Worm (Caenorhabditis elegans): ENCODE measurements around the gene T05A7.11.

Gene T05A7.11

ce11 chrII:4626606-4627005, 38.7 kb downstream of the T05A7.11 start, which contains the start of gene F35D11.1:
Gene F35D11.1 (plus strand): TSS chrII:4626906.
- TF ChIP-seq snpc-4 (tag; optimal IDR thresholded peaks at IDR 0.05) (no peak), lin-32 (GFP tag; optimal IDR thresholded peaks at IDR 0.05) (no peak), ceh-43 (GFP tag; optimal IDR thresholded peaks at IDR 0.05) (no peak), ceh-83 (GFP tag; optimal IDR thresholded peaks at IDR 0.05) (no peak), nhr-237 (tag; optimal IDR thresholded peaks at IDR 0.05) (no peak), nhr-12 (tag; optimal IDR thresholded peaks at IDR 0.05) (no peak), blmp-1 (tag; optimal IDR thresholded peaks at IDR 0.05) (no peak), tbx-8 (GFP tag; optimal IDR thresholded peaks at IDR 0.05) (no peak), unc-62 (GFP tag; optimal IDR thresholded peaks at IDR 0.05) (no peak), bed-3 (GFP tag; optimal IDR thresholded peaks at IDR 0.05) (no peak), nhr-2 (tag; optimal IDR thresholded peaks at IDR 0.05) (no peak), sptf-1 (tag; optimal IDR thresholded peaks at IDR 0.05) (no peak), nhr-76 (tag; optimal IDR thresholded peaks at IDR 0.05) (no peak)

ce11 chrII:4621650-4622049, 43.6 kb downstream of the T05A7.11 start, which contains the start of gene clec-139:
Gene clec-139 (minus strand): TSS chrII:4621750.
- TF ChIP-seq hlh-1 (tag; optimal IDR thresholded peaks at IDR 0.05): no peak
- no peak for TF ChIP-seq ceh-83 (GFP tag; optimal IDR thresholded peaks at IDR 0.05)
- TF ChIP-seq unc-120 (tag; optimal IDR thresholded peaks at IDR 0.05; ENCODE audit: poor library complexity, severe bottlenecking): no peak
- no peak for TF ChIP-seq ztf-11 (tag; optimal IDR thresholded peaks at IDR 0.05)
- TF ChIP-seq M03D4.4 (tag; optimal IDR thresholded peaks at IDR 0.05): no peak
- TF ChIP-seq sem-2 (GFP tag; optimal IDR thresholded peaks at IDR 0.05): no peak
- no peak for TF ChIP-seq unc-39 (tag; optimal IDR thresholded peaks at IDR 0.05)
- no peak for TF ChIP-seq snpc-4 (tag; optimal IDR thresholded peaks at IDR 0.05)
- TF ChIP-seq nhr-12 (tag; optimal IDR thresholded peaks at IDR 0.05): no peak
- TF ChIP-seq cnd-1 (tag; optimal IDR thresholded peaks at IDR 0.05): no peak
- TF ChIP-seq tbx-8 (GFP tag; optimal IDR thresholded peaks at IDR 0.05): no peak
- TF ChIP-seq drap-1 (GFP tag; optimal IDR thresholded peaks at IDR 0.05): no peak
- no peak for TF ChIP-seq zip-8 (tag; optimal IDR thresholded peaks at IDR 0.05)
- TF ChIP-seq pha-4 (tag; optimal IDR thresholded peaks at IDR 0.05): no peak

ce11 chrII:4619700-4620099, 45.6 kb downstream of the T05A7.11 start, which contains the start of gene clec-138:
Gene clec-138 (minus strand): TSS chrII:4619800.
- TF ChIP-seq nhr-237 (tag; optimal IDR thresholded peaks at IDR 0.05) (no peak), ceh-83 (GFP tag; optimal IDR thresholded peaks at IDR 0.05) (no peak), pha-4 (tag; optimal IDR thresholded peaks at IDR 0.05) (no peak), ztf-11 (tag; optimal IDR thresholded peaks at IDR 0.05) (no peak), unc-62 (GFP tag; optimal IDR thresholded peaks at IDR 0.05) (no peak), mab-5 (tag; optimal IDR thresholded peaks at IDR 0.05) (no peak), unc-39 (tag; optimal IDR thresholded peaks at IDR 0.05) (no peak), ham-2 (GFP tag; optimal IDR thresholded peaks at IDR 0.05) (no peak), sem-2 (GFP tag; optimal IDR thresholded peaks at IDR 0.05) (no peak), sptf-1 (tag; optimal IDR thresholded peaks at IDR 0.05) (no peak), ces-1 (GFP tag; optimal IDR thresholded peaks at IDR 0.05) (no peak), cnd-1 (tag; optimal IDR thresholded peaks at IDR 0.05) (no peak), nhr-12 (tag; optimal IDR thresholded peaks at IDR 0.05) (no peak), blmp-1 (tag; optimal IDR thresholded peaks at IDR 0.05) (no peak), M03D4.4 (tag; optimal IDR thresholded peaks at IDR 0.05) (no peak), nhr-28 (tag; optimal IDR thresholded peaks at IDR 0.05) (no peak), mls-2 (tag; optimal IDR thresholded peaks at IDR 0.05) (no peak), bed-3 (GFP tag; optimal IDR thresholded peaks at IDR 0.05) (no peak), mep-1 (tag; optimal IDR thresholded peaks at IDR 0.05) (no peak), drap-1 (GFP tag; optimal IDR thresholded peaks at IDR 0.05) (no peak)

- TF ChIP-seq lin-13 (tag; optimal IDR thresholded peaks at IDR 0.05) (no peak), ceh-39 (tag; optimal IDR thresholded peaks at IDR 0.05) (no peak), lin-32 (GFP tag; optimal IDR thresholded peaks at IDR 0.05) (no peak), unc-120 (tag; optimal IDR thresholded peaks at IDR 0.05; ENCODE audit: poor library complexity, severe bottlenecking) (no peak), elt-3 (tag; optimal IDR thresholded peaks at IDR 0.05) (no peak), mep-1 (tag; optimal IDR thresholded peaks at IDR 0.05) (no peak), flh-1 (GFP tag; optimal IDR thresholded peaks at IDR 0.05) (no peak), cnd-1 (tag; optimal IDR thresholded peaks at IDR 0.05) (no peak), sptf-1 (tag; optimal IDR thresholded peaks at IDR 0.05) (no peak)
Measured at ce11 chrII:4617990-4618389, 47.3 kb downstream of the T05A7.11 start, which contains the start of gene clec-137. Gene clec-137 (minus strand): TSS chrII:4618090.

Data from whole organism, mixed stage, embryonic.